Fruit fly (Drosophila melanogaster) whole organism, embryonic: ENCODE measurements around the gene CG34148.
A peak's percentile ranks its signal among the peaks of the same experiment; 100 is the strongest.

Experiments
- B-H2 ChIP-seq: fragments of 200-800 bp; sonication (Bioruptor generic); optimal IDR thresholded peaks from 2 replicates; lab custom pipeline; 2018; ENCODE audit warnings: missing biosample characterization, mild to moderate bottlenecking, missing genetic modification characterization
- BtbVII ChIP-seq: fragments of 200-800 bp; sonication (Bioruptor generic); optimal IDR thresholded peaks from 3 replicates; lab custom pipeline; 2017; ENCODE audit warnings: missing biosample characterization, mild to moderate bottlenecking, missing genetic modification characterization
- CG10147 ChIP-seq: fragments of 200-800 bp; sonication (Bioruptor generic); optimal IDR thresholded peaks from 2 replicates; lab custom pipeline; 2019; ENCODE audit warnings: missing biosample characterization, mild to moderate bottlenecking, missing genetic modification characterization, moderate library complexity
- CG10462 ChIP-seq: fragments of 200-800 bp; sonication (Bioruptor generic); optimal IDR thresholded peaks from 2 replicates; lab custom pipeline; 2016; ENCODE audit warnings: missing biosample characterization, missing genetic modification characterization
- CG10654 ChIP-seq: fragments of 200-800 bp; sonication (Bioruptor generic); optimal IDR thresholded peaks from 2 replicates; lab custom pipeline; 2016; ENCODE audit warnings: missing biosample characterization, missing genetic modification characterization
- CG11456 ChIP-seq: fragments of 200-800 bp; sonication (Bioruptor generic); IDR thresholded peaks from 3 replicates; pipeline ENCODE4 v1.3.6; 2022; ENCODE audit warnings: missing biosample characterization, missing genetic modification characterization
- CG1233 ChIP-seq: fragments of 200-800 bp; sonication (Bioruptor generic); optimal IDR thresholded peaks from 4 replicates; lab custom pipeline; 2018; ENCODE audit warnings: missing biosample characterization, mild to moderate bottlenecking, missing genetic modification characterization
- CG13775 ChIP-seq: fragments of 200-800 bp; sonication (Bioruptor generic); optimal IDR thresholded peaks from 3 replicates; lab custom pipeline; 2017; ENCODE audit warnings: missing biosample characterization, mild to moderate bottlenecking, missing genetic modification characterization
- CG14441 ChIP-seq: fragments of 200-800 bp; sonication (Bioruptor generic); IDR thresholded peaks from 2 replicates; pipeline ENCODE4 v1.3.6; 2022; ENCODE audit warnings: missing biosample characterization, missing genetic modification characterization
- CG14710 ChIP-seq: fragments of 200-800 bp; sonication (Bioruptor generic); optimal IDR thresholded peaks from 3 replicates; lab custom pipeline; 2019; ENCODE audit warnings: missing biosample characterization, mild to moderate bottlenecking, missing genetic modification characterization, moderate library complexity
- CG1529 ChIP-seq: fragments of 200-800 bp; sonication (Bioruptor generic); optimal IDR thresholded peaks from 3 replicates; lab custom pipeline; 2018; ENCODE audit warnings: missing biosample characterization, missing genetic modification characterization
- CG16813 ChIP-seq: fragments of 200-800 bp; sonication (Bioruptor generic); IDR thresholded peaks from 3 replicates; pipeline ENCODE4 v1.3.6; 2022; ENCODE audit warnings: missing biosample characterization, missing genetic modification characterization; ENCODE audit not compliant: partially characterized antibody
- CG16815 ChIP-seq: fragments of 200-800 bp; sonication (Bioruptor generic); optimal IDR thresholded peaks from 3 replicates; lab custom pipeline; 2017; ENCODE audit warnings: missing biosample characterization, mild to moderate bottlenecking, missing genetic modification characterization
- CG17186 ChIP-seq: fragments of 200-800 bp; sonication (Bioruptor generic); optimal IDR thresholded peaks from 3 replicates; lab custom pipeline; 2017; ENCODE audit warnings: missing biosample characterization, missing genetic modification reagents, missing genetic modification characterization
- CG17328 ChIP-seq: fragments of 200-800 bp; sonication (Bioruptor generic); IDR thresholded peaks from 2 replicates; pipeline ENCODE4 v1.3.6; 2022; ENCODE audit warnings: missing biosample characterization, missing genetic modification characterization
- CG1792 ChIP-seq: fragments of 200-800 bp; sonication (Bioruptor generic); optimal IDR thresholded peaks from 2 replicates; lab custom pipeline; 2016; ENCODE audit warnings: missing biosample characterization, missing genetic modification characterization
- CG2120 ChIP-seq: fragments of 200-800 bp; sonication (Bioruptor generic); optimal IDR thresholded peaks from 3 replicates; lab custom pipeline; 2016; ENCODE audit warnings: missing biosample characterization, missing genetic modification characterization
- CG30403 ChIP-seq: fragments of 200-800 bp; sonication (Bioruptor generic); optimal IDR thresholded peaks from 3 replicates; lab custom pipeline; 2016; ENCODE audit warnings: missing biosample characterization, missing genetic modification characterization
- CG31365 ChIP-seq: fragments of 200-800 bp; sonication (Bioruptor generic); optimal IDR thresholded peaks from 2 replicates; lab custom pipeline; 2018; ENCODE audit warnings: missing biosample characterization, mild to moderate bottlenecking, missing genetic modification characterization
- CG31441 ChIP-seq: fragments of 200-800 bp; sonication (Bioruptor generic); IDR thresholded peaks from 2 replicates; pipeline ENCODE4 v1.3.6; 2022; ENCODE audit warnings: missing biosample characterization, missing genetic modification characterization
- CG4424 ChIP-seq: fragments of 200-800 bp; sonication (Bioruptor generic); optimal IDR thresholded peaks from 3 replicates; lab custom pipeline; 2016; ENCODE audit warnings: missing biosample characterization, missing genetic modification characterization
- CG5953 ChIP-seq: fragments of 200-800 bp; sonication (Bioruptor generic); IDR thresholded peaks from 2 replicates; pipeline ENCODE4 v1.3.6; 2022; ENCODE audit warnings: missing biosample characterization, missing genetic modification characterization
- CG6791 ChIP-seq: fragments of 200-800 bp; sonication (Bioruptor generic); IDR thresholded peaks from 3 replicates; pipeline ENCODE4 v1.3.6; 2022; ENCODE audit warnings: missing biosample characterization, missing genetic modification characterization; ENCODE audit not compliant: partially characterized antibody
- CG8281 ChIP-seq: fragments of 200-800 bp; sonication (Bioruptor generic); optimal IDR thresholded peaks from 2 replicates; lab custom pipeline; 2018; ENCODE audit warnings: missing biosample characterization, mild to moderate bottlenecking, missing genetic modification characterization, moderate library complexity
- Chrac-16 ChIP-seq: fragments of 200-800 bp; sonication (Bioruptor generic); optimal IDR thresholded peaks from 3 replicates; lab custom pipeline; 2016; ENCODE audit warnings: missing biosample characterization, missing genetic modification characterization
- Dll ChIP-seq: fragments of 200-800 bp; sonication (Bioruptor generic); IDR thresholded peaks from 4 replicates; pipeline ENCODE4 v1.3.6; 2022; ENCODE audit warnings: missing biosample characterization, missing genetic modification characterization; ENCODE audit not compliant: partially characterized antibody
- E2f2 ChIP-seq: fragments of 200-800 bp; sonication (Bioruptor generic); IDR thresholded peaks from 2 replicates; pipeline ENCODE4 v1.3.6; 2022; ENCODE audit warnings: missing biosample characterization, missing genetic modification characterization
- H15 ChIP-seq: fragments of 200-800 bp; sonication (Bioruptor generic); IDR thresholded peaks from 3 replicates; pipeline ENCODE4 v1.3.6; 2022; ENCODE audit warnings: missing biosample characterization, missing genetic modification characterization
- HLH54F ChIP-seq: fragments of 200-800 bp; sonication (Bioruptor generic); optimal IDR thresholded peaks from 3 replicates; lab custom pipeline; 2016; ENCODE audit warnings: missing biosample characterization, missing genetic modification characterization
- Hmx ChIP-seq: fragments of 200-800 bp; sonication (Bioruptor generic); optimal IDR thresholded peaks from 2 replicates; lab custom pipeline; 2016; ENCODE audit warnings: missing biosample characterization, missing genetic modification characterization
- MBD-R2 ChIP-seq: fragments of 200-800 bp; sonication (Bioruptor generic); IDR thresholded peaks from 2 replicates; pipeline ENCODE4 v1.3.6; 2022; ENCODE audit warnings: missing biosample characterization, missing genetic modification characterization
- MTF-1 ChIP-seq: fragments of 200-800 bp; sonication (Bioruptor generic); optimal IDR thresholded peaks from 2 replicates; lab custom pipeline; 2018; ENCODE audit warnings: missing biosample characterization, mild to moderate bottlenecking, missing genetic modification characterization, borderline replicate concordance
- NK7.1 ChIP-seq: fragments of 200-800 bp; sonication (Bioruptor generic); optimal IDR thresholded peaks from 3 replicates; lab custom pipeline; 2016; ENCODE audit warnings: missing biosample characterization, missing genetic modification characterization
- Rfx ChIP-seq: fragments of 200-800 bp; sonication (Bioruptor generic); IDR thresholded peaks from 2 replicates; pipeline ENCODE4 v1.3.6; 2022; ENCODE audit warnings: missing biosample characterization, missing genetic modification characterization
- Rx ChIP-seq: fragments of 200-800 bp; sonication (Bioruptor generic); IDR thresholded peaks from 2 replicates; pipeline ENCODE4 v1.3.6; 2022; ENCODE audit warnings: missing biosample characterization, missing genetic modification characterization
- TFAM ChIP-seq: fragments of 200-800 bp; sonication (Bioruptor generic); optimal IDR thresholded peaks from 2 replicates; lab custom pipeline; 2017; ENCODE audit warnings: missing biosample characterization, missing genetic modification characterization, inconsistent platforms
- ara ChIP-seq: fragments of 200-800 bp; sonication (Bioruptor generic); IDR thresholded peaks from 2 replicates; pipeline ENCODE4 v1.3.6; 2022; ENCODE audit warnings: missing biosample characterization, missing genetic modification characterization
- ash1 ChIP-seq: fragments of 200-800 bp; sonication (Bioruptor generic); optimal IDR thresholded peaks from 2 replicates; lab custom pipeline; 2018; ENCODE audit warnings: missing biosample characterization, mild to moderate bottlenecking, missing genetic modification characterization
- dati ChIP-seq: fragments of 200-800 bp; sonication (Bioruptor generic); IDR thresholded peaks from 2 replicates; pipeline ENCODE4 v1.3.6; 2022; ENCODE audit warnings: missing biosample characterization, missing genetic modification characterization
- dmrt11E ChIP-seq: fragments of 200-800 bp; sonication (Bioruptor generic); optimal IDR thresholded peaks from 3 replicates; lab custom pipeline; 2018; ENCODE audit warnings: missing biosample characterization, mild to moderate bottlenecking, missing genetic modification characterization, moderate library complexity
- dmrt99B ChIP-seq: fragments of 200-800 bp; sonication (Bioruptor generic); optimal IDR thresholded peaks from 2 replicates; lab custom pipeline; 2018; ENCODE audit warnings: missing biosample characterization, mild to moderate bottlenecking, missing genetic modification characterization, moderate library complexity
- ind ChIP-seq: fragments of 200-800 bp; sonication (Bioruptor generic); optimal IDR thresholded peaks from 3 replicates; lab custom pipeline; 2016; ENCODE audit warnings: missing biosample characterization, missing genetic modification characterization
- insv ChIP-seq, 2 experiments: fragments of 200-800 bp; sonication (Bioruptor generic); optimal IDR thresholded peaks; 3 replicates each; lab custom pipeline; 2016 to 2018; ENCODE audit warnings: missing biosample characterization in 2 of 2, missing genetic modification characterization in 2 of 2
- inv ChIP-seq: fragments of 200-800 bp; sonication (Bioruptor generic); IDR thresholded peaks from 2 replicates; pipeline ENCODE4 v1.3.6; 2022; ENCODE audit warnings: missing biosample characterization, missing genetic modification characterization; ENCODE audit not compliant: partially characterized antibody
- lbe ChIP-seq: fragments of 200-800 bp; sonication (Bioruptor generic); optimal IDR thresholded peaks from 2 replicates; lab custom pipeline; 2016; ENCODE audit warnings: missing biosample characterization, mild to moderate bottlenecking, missing genetic modification characterization
- luna ChIP-seq: fragments of 200-800 bp; sonication (Bioruptor generic); optimal IDR thresholded peaks from 2 replicates; lab custom pipeline; 2016; ENCODE audit warnings: missing biosample characterization, missing genetic modification characterization
- nom ChIP-seq: fragments of 200-800 bp; sonication (Bioruptor generic); optimal IDR thresholded peaks from 2 replicates; lab custom pipeline; 2017; ENCODE audit warnings: missing biosample characterization, missing genetic modification characterization, mild to moderate bottlenecking, moderate library complexity, missing genetic modification reagents
- ssp ChIP-seq: fragments of 200-800 bp; sonication (Bioruptor generic); IDR thresholded peaks from 2 replicates; pipeline ENCODE4 v1.3.6; 2022; ENCODE audit warnings: missing biosample characterization, missing genetic modification characterization
- tx ChIP-seq: fragments of 200-800 bp; sonication (Bioruptor generic); optimal IDR thresholded peaks from 2 replicates; lab custom pipeline; 2016; ENCODE audit warnings: missing biosample characterization, missing genetic modification characterization
- usp ChIP-seq: fragments of >200 bp; optimal IDR thresholded peaks from 2 replicates; lab custom pipeline; 2017; ENCODE audit warnings: missing biosample characterization, missing genetic modification characterization
- zfh1 ChIP-seq: fragments of 200-800 bp; sonication (Bioruptor generic); IDR thresholded peaks from 3 replicates; pipeline ENCODE4 v1.3.6; 2022; ENCODE audit warnings: missing biosample characterization, missing genetic modification characterization

Gene CG34148

dm6 chr3R:21874982-21875466, 3.5 kb downstream of the CG34148 start, which contains the start of gene CG6656:
Gene CG6656 (plus strand): TSS chr3R:21875293.
- no peak for TF ChIP-seq HLH54F (GFP tag; lab: Kevin White, UChicago)
- TF ChIP-seq E2f2 (GFP tag; lab: Robert Waterston, UW): no peak; the same call in 1 of the 2 replicates
- TF ChIP-seq MBD-R2: peak; percentile 35; the same call in 1 of the 2 replicates
- no peak for TF ChIP-seq CG8281
- TF ChIP-seq zfh1: 0 out of 3 replicates have a peak, but pooled peaks have one; percentile 35
- no peak for TF ChIP-seq CG1792 (GFP tag; lab: Kevin White, UChicago)
- no peak for TF ChIP-seq Chrac-16 (GFP tag; lab: Kevin White, UChicago)
- TF ChIP-seq CG31441: no peak
- TF ChIP-seq CG16813 (GFP tag; lab: Robert Waterston, UW): no peak
- TF ChIP-seq CG6791: no peak
- peak; percentile 67 for TF ChIP-seq lbe (GFP tag; lab: Kevin White, UChicago)
- TF ChIP-seq Rfx (GFP tag; lab: Robert Waterston, UW): peak; percentile 49
- TF ChIP-seq CG5953 (GFP tag; lab: Robert Waterston, UW): peak; percentile 7; the same call in 1 of the 2 replicates
- TF ChIP-seq CG31365 (tag; lab: Kevin White, UChicago): no peak
- TF ChIP-seq CG10462 (GFP tag; lab: Kevin White, UChicago): no peak
- no peak for TF ChIP-seq TFAM
- 0 out of 2 replicates have a peak, but pooled peaks have one; percentile 17 for TF ChIP-seq CG14441 (GFP tag; lab: Robert Waterston, UW)
- TF ChIP-seq BtbVII: no peak
- no peak for TF ChIP-seq CG16815
- no peak for TF ChIP-seq CG17328 (GFP tag; lab: Robert Waterston, UW)
- TF ChIP-seq tx (GFP tag; lab: Kevin White, UChicago): no peak
- TF ChIP-seq CG10654: no peak
- no peak for TF ChIP-seq luna (GFP tag; lab: Kevin White, UChicago)
- peak; percentile 33 for TF ChIP-seq nom (GFP tag; lab: Kevin White, UChicago)
- peak; percentile 8 for TF ChIP-seq MTF-1 (GFP tag; lab: Kevin White, UChicago)
- TF ChIP-seq ssp (GFP tag; lab: Robert Waterston, UW): no peak
- no peak for TF ChIP-seq CG1233 (GFP tag; lab: Kevin White, UChicago)
- TF ChIP-seq CG17186 (GFP tag; lab: Kevin White, UChicago): no peak
- no peak for TF ChIP-seq CG10147 (GFP tag; lab: Kevin White, UChicago)
- TF ChIP-seq insv (GFP tag; optimal IDR thresholded peaks at IDR 0.05; lab: Kevin White, UChicago): no peak
- TF ChIP-seq dati (GFP tag; lab: Robert Waterston, UW): no peak
- no peak for TF ChIP-seq CG13775 (GFP tag; lab: Kevin White, UChicago)
- TF ChIP-seq ara (GFP tag; lab: Robert Waterston, UW): no peak
- TF ChIP-seq CG2120 (GFP tag; lab: Kevin White, UChicago): no peak
- TF ChIP-seq CG30403 (GFP tag; lab: Kevin White, UChicago): no peak
- no peak for TF ChIP-seq usp (GFP tag; lab: Kevin White, UChicago)
- no peak for TF ChIP-seq ash1 (GFP tag; lab: Kevin White, UChicago)
- TF ChIP-seq inv: no peak
- TF ChIP-seq Dll: 0 out of 4 replicates have a peak, but pooled peaks have one; percentile 8
- TF ChIP-seq Hmx (GFP tag; lab: Kevin White, UChicago): no peak
- TF ChIP-seq CG11456 (GFP tag; lab: Robert Waterston, UW): no peak
- TF ChIP-seq CG1529: no peak
- no peak for TF ChIP-seq dmrt99B (tag; lab: Kevin White, UChicago)
- no peak for TF ChIP-seq CG14710
- no peak for TF ChIP-seq ind (GFP tag; lab: Kevin White, UChicago)
- TF ChIP-seq H15 (GFP tag; lab: Robert Waterston, UW): no peak
- TF ChIP-seq Rx: no peak
- no peak for TF ChIP-seq NK7.1 (GFP tag; lab: Kevin White, UChicago)
- no peak for TF ChIP-seq dmrt11E (tag; lab: Kevin White, UChicago)
- no peak for TF ChIP-seq CG4424 (GFP tag; lab: Kevin White, UChicago)
- TF ChIP-seq B-H2 (GFP tag; lab: Kevin White, UChicago): no peak
